Fruit fly (Drosophila melanogaster): ENCODE data around the gene kibra.
A peak's percentile ranks its signal among the peaks of the same experiment; 100 is the strongest.

The kibra gene

dm6 chr3R:14733937-14734336 lies 9.9 kb upstream of the kibra start:
- TF ChIP-seq noc (tag; optimal IDR thresholded peaks at IDR 0.05) = no peak

- TF ChIP-seq noc (tag; optimal IDR thresholded peaks at IDR 0.05) = no peak
These were observed 9.4 kb upstream of the kibra start for dm6 chr3R:14733425-14733824.

dm6 chr3R:14731781-14732100 lies 7.7 kb upstream of the kibra start:
- TF ChIP-seq noc (tag; optimal IDR thresholded peaks at IDR 0.05) = peak; percentile 9

- TF ChIP-seq noc (tag; optimal IDR thresholded peaks at IDR 0.05) = peak; percentile 54
These were observed 7.2 kb upstream of the kibra start, which contains the start of gene CG7530 for dm6 chr3R:14731061-14731780. CG7530 (minus strand) TSS chr3R:14731509.

dm6 chr3R:14730595-14730994 lies 6.5 kb upstream of the kibra start:
- TF ChIP-seq noc (tag; optimal IDR thresholded peaks at IDR 0.05) = no peak

dm6 chr3R:14729686-14730493 lies 5.8 kb upstream of the kibra start:
- TF ChIP-seq noc (tag; optimal IDR thresholded peaks at IDR 0.05) = no peak

dm6 chr3R:14728713-14729685 lies 4.9 kb upstream of the kibra start:
- peak; percentile 51 for TF ChIP-seq noc (tag; optimal IDR thresholded peaks at IDR 0.05)

dm6 chr3R:14724501-14724859 lies 419 bp upstream of the kibra start:
- TF ChIP-seq noc (tag; optimal IDR thresholded peaks at IDR 0.05) = no peak

- no peak for TF ChIP-seq noc (tag; optimal IDR thresholded peaks at IDR 0.05)
These were observed 748 bp downstream of the kibra start for dm6 chr3R:14723355-14723670.

- peak; percentile 24 for TF ChIP-seq noc (tag; optimal IDR thresholded peaks at IDR 0.05)
These were observed 1.8 kb downstream of the kibra start for dm6 chr3R:14721942-14722939.

- TF ChIP-seq noc (tag; optimal IDR thresholded peaks at IDR 0.05) = peak; percentile 60
These were observed 3.2 kb downstream of the kibra start for dm6 chr3R:14720885-14721284.

- TF ChIP-seq noc (tag; optimal IDR thresholded peaks at IDR 0.05) = no peak
These were observed 3.9 kb downstream of the kibra start for dm6 chr3R:14720130-14720529.

dm6 chr3R:14719380-14719779 lies 4.7 kb downstream of the kibra start:
- no peak for TF ChIP-seq noc (tag; optimal IDR thresholded peaks at IDR 0.05)

dm6 chr3R:14717712-14718097 lies 6.4 kb downstream of the kibra start:
- no peak for TF ChIP-seq noc (tag; optimal IDR thresholded peaks at IDR 0.05)

- TF ChIP-seq noc (tag; optimal IDR thresholded peaks at IDR 0.05) = no peak
These were observed 6.9 kb downstream of the kibra start for dm6 chr3R:14717076-14717711.

Data from whole organism, larva.